Fruit fly (Drosophila melanogaster) whole organism, adult: ENCODE data around the gene CG31358.

Experiments
- CG14711 ChIP-seq: fragments of 200-800 bp; sonication (Bioruptor generic); optimal IDR thresholded peaks from 2 replicates; lab custom pipeline; 2018; ENCODE audit warnings: missing biosample characterization, mild to moderate bottlenecking, missing genetic modification characterization, moderate library complexity
- CG1620 ChIP-seq: fragments of 200-800 bp; sonication (Bioruptor generic); optimal IDR thresholded peaks from 2 replicates; lab custom pipeline; 2016; ENCODE audit warnings: missing biosample characterization, missing genetic modification characterization
- CG5204 ChIP-seq: fragments of 200-800 bp; sonication (Bioruptor generic); optimal IDR thresholded peaks from 2 replicates; lab custom pipeline; 2016; ENCODE audit warnings: missing biosample characterization, missing genetic modification characterization
- CG7045 ChIP-seq: fragments of 200-800 bp; sonication (Bioruptor generic); optimal IDR thresholded peaks from 2 replicates; lab custom pipeline; 2017; ENCODE audit warnings: missing biosample characterization, mild to moderate bottlenecking, missing genetic modification characterization
- Clk ChIP-seq: fragments of 200-800 bp; sonication (Bioruptor generic); optimal IDR thresholded peaks from 2 replicates; lab custom pipeline; 2017; ENCODE audit warnings: missing biosample characterization, missing genetic modification characterization
- cic ChIP-seq: fragments of 200-800 bp; sonication (Bioruptor generic); optimal IDR thresholded peaks from 2 replicates; lab custom pipeline; 2017; ENCODE audit warnings: missing biosample characterization, mild to moderate bottlenecking, missing genetic modification characterization, moderate library complexity
- cnc ChIP-seq, 2 experiments: fragments of >200 bp; optimal IDR thresholded peaks; 2 replicates each; lab custom pipeline; 2017
- ovo ChIP-seq: fragments of 200-800 bp; sonication (Bioruptor generic); optimal IDR thresholded peaks from 2 replicates; lab custom pipeline; 2016; ENCODE audit warnings: missing biosample characterization, missing genetic modification characterization

dm6 chr3R:12031657-12032056 lies at the start of gene CG31358, which contains the start of the genes CG42504 and CG42505:
- TF ChIP-seq CG14711 (tag; lab: Kevin White, UChicago) (no peak), ovo (GFP tag; lab: Kevin White, UChicago) (no peak), Clk (no peak), cnc (optimal IDR thresholded peaks at IDR 0.05; lab: Kevin White, UChicago) (no peak), CG1620 (GFP tag; lab: Kevin White, UChicago) (no peak), CG5204 (GFP tag; lab: Kevin White, UChicago) (no peak), CG7045 (GFP tag; lab: Kevin White, UChicago) (no peak), cic (GFP tag; lab: Kevin White, UChicago) (no peak)
